Worm (Caenorhabditis elegans) whole organism, mixed stage, embryonic: ENCODE measurements around the gene col-92.

ENCODE experiments used
- M03D4.4 ChIP-seq: sonication (generic microtip); optimal IDR thresholded peaks from 2 replicates; lab custom pipeline; 2017; ENCODE audit warnings: mild to moderate bottlenecking, missing genetic modification characterization, missing compliant biosample characterization
- bed-3 ChIP-seq: fragments of 200-800 bp; sonication (Bioruptor generic); optimal IDR thresholded peaks from 3 replicates; lab custom pipeline; 2018; ENCODE audit warnings: mild to moderate bottlenecking, missing genetic modification characterization, moderate library complexity, missing compliant biosample characterization
- blmp-1 ChIP-seq: fragments of 150-350 bp; optimal IDR thresholded peaks from 2 replicates; lab custom pipeline; 2014; ENCODE audit warnings: missing biosample characterization, missing genetic modification characterization
- ceh-39 ChIP-seq: fragments of 150-350 bp; optimal IDR thresholded peaks from 2 replicates; lab custom pipeline; 2014; ENCODE audit warnings: missing biosample characterization, missing genetic modification characterization
- ceh-43 ChIP-seq: fragments of 200-800 bp; sonication (Bioruptor generic); optimal IDR thresholded peaks from 2 replicates; lab custom pipeline; 2018; ENCODE audit warnings: mild to moderate bottlenecking, missing genetic modification characterization, moderate library complexity, missing compliant biosample characterization
- ces-1 ChIP-seq: fragments of 150-350 bp; optimal IDR thresholded peaks from 2 replicates; lab custom pipeline; 2014; ENCODE audit warnings: missing biosample characterization, missing genetic modification reagents, missing genetic modification characterization
- cnd-1 ChIP-seq: fragments of 200-800 bp; sonication (Bioruptor generic); optimal IDR thresholded peaks from 2 replicates; lab custom pipeline; 2018; ENCODE audit warnings: mild to moderate bottlenecking, missing genetic modification characterization, missing compliant biosample characterization
- drap-1 ChIP-seq: fragments of 200-800 bp; sonication (Bioruptor generic); optimal IDR thresholded peaks from 3 replicates; lab custom pipeline; 2018; ENCODE audit warnings: mild to moderate bottlenecking, missing genetic modification characterization, missing compliant biosample characterization
- elt-1 ChIP-seq: sonication (generic microtip); optimal IDR thresholded peaks from 2 replicates; lab custom pipeline; 2017; ENCODE audit warnings: missing genetic modification characterization, mild to moderate bottlenecking, missing compliant biosample characterization, antibody characterized with exemption, moderate library complexity, borderline replicate concordance; ENCODE audit not compliant: insufficient read depth
- elt-3 ChIP-seq: fragments of 150-350 bp; optimal IDR thresholded peaks from 2 replicates; lab custom pipeline; 2014; ENCODE audit warnings: missing biosample characterization, missing genetic modification characterization
- flh-1 ChIP-seq: fragments of 200-800 bp; sonication (Bioruptor generic); optimal IDR thresholded peaks from 2 replicates; lab custom pipeline; 2018; ENCODE audit warnings: mild to moderate bottlenecking, missing genetic modification characterization, moderate library complexity, missing compliant biosample characterization
- hlh-1 ChIP-seq: fragments of 150-350 bp; optimal IDR thresholded peaks from 2 replicates; lab custom pipeline; 2014; ENCODE audit warnings: missing biosample characterization, missing genetic modification reagents, missing genetic modification characterization
- lin-13 ChIP-seq: fragments of 150-350 bp; optimal IDR thresholded peaks from 2 replicates; lab custom pipeline; 2014; ENCODE audit warnings: missing biosample characterization, missing genetic modification characterization
- lin-32 ChIP-seq: fragments of 200-800 bp; sonication (Bioruptor generic); optimal IDR thresholded peaks from 2 replicates; lab custom pipeline; 2018; ENCODE audit warnings: mild to moderate bottlenecking, missing genetic modification characterization, missing compliant biosample characterization
- lsy-2 ChIP-seq: fragments of 150-350 bp; optimal IDR thresholded peaks from 2 replicates; lab custom pipeline; 2014; ENCODE audit warnings: missing biosample characterization, missing genetic modification characterization
- mab-5 ChIP-seq: fragments of 150-350 bp; optimal IDR thresholded peaks from 2 replicates; lab custom pipeline; 2014; ENCODE audit warnings: missing biosample characterization, missing genetic modification characterization
- mep-1 ChIP-seq: fragments of 150-350 bp; optimal IDR thresholded peaks from 2 replicates; lab custom pipeline; 2017; ENCODE audit warnings: missing biosample characterization, missing genetic modification reagents, missing genetic modification characterization, inconsistent platforms
- mls-2 ChIP-seq: sonication (generic microtip); optimal IDR thresholded peaks from 2 replicates; lab custom pipeline; 2016; ENCODE audit warnings: mild to moderate bottlenecking, missing genetic modification characterization, moderate library complexity, missing compliant biosample characterization
- nhr-12 ChIP-seq: fragments of 150-350 bp; optimal IDR thresholded peaks from 2 replicates; lab custom pipeline; 2014; ENCODE audit warnings: missing biosample characterization, missing genetic modification characterization
- nhr-2 ChIP-seq: fragments of 150-350 bp; optimal IDR thresholded peaks from 2 replicates; lab custom pipeline; 2014; ENCODE audit warnings: missing biosample characterization, missing genetic modification characterization
- nhr-237 ChIP-seq: fragments of 150-350 bp; optimal IDR thresholded peaks from 2 replicates; lab custom pipeline; 2014; ENCODE audit warnings: missing biosample characterization, missing genetic modification characterization
- nhr-76 ChIP-seq: sonication (generic microtip); optimal IDR thresholded peaks from 2 replicates; lab custom pipeline; 2017; ENCODE audit warnings: missing biosample characterization, missing genetic modification characterization
- pha-4 ChIP-seq: fragments of 150-350 bp; optimal IDR thresholded peaks from 2 replicates; lab custom pipeline; 2018; ENCODE audit warnings: missing biosample characterization, missing genetic modification reagents, missing genetic modification characterization
- sem-2 ChIP-seq: fragments of 200-800 bp; sonication (Bioruptor generic); optimal IDR thresholded peaks from 2 replicates; lab custom pipeline; 2018; ENCODE audit warnings: mild to moderate bottlenecking, missing genetic modification characterization, missing compliant biosample characterization
- snpc-4 ChIP-seq: fragments of 150-350 bp; optimal IDR thresholded peaks from 2 replicates; lab custom pipeline; 2014; ENCODE audit warnings: missing biosample characterization, missing genetic modification characterization
- sptf-1 ChIP-seq: sonication (generic microtip); optimal IDR thresholded peaks from 2 replicates; lab custom pipeline; 2017; ENCODE audit warnings: mild to moderate bottlenecking, missing genetic modification characterization, moderate library complexity, missing compliant biosample characterization
- unc-120 ChIP-seq: sonication (generic microtip); optimal IDR thresholded peaks from 2 replicates; lab custom pipeline; 2017; ENCODE audit warnings: missing genetic modification characterization, missing compliant biosample characterization; ENCODE audit not compliant: poor library complexity, severe bottlenecking
- unc-39 ChIP-seq: fragments of 150-350 bp; optimal IDR thresholded peaks from 2 replicates; lab custom pipeline; 2014; ENCODE audit warnings: missing biosample characterization, missing genetic modification characterization
- unc-62 ChIP-seq: fragments of 150-350 bp; optimal IDR thresholded peaks from 2 replicates; lab custom pipeline; 2014; ENCODE audit warnings: missing biosample characterization, missing genetic modification reagents, missing genetic modification characterization
- zip-8 ChIP-seq: fragments of 150-350 bp; optimal IDR thresholded peaks from 2 replicates; lab custom pipeline; 2014; ENCODE audit warnings: missing biosample characterization, missing genetic modification characterization
- ztf-11 ChIP-seq: fragments of 150-350 bp; optimal IDR thresholded peaks from 2 replicates; lab custom pipeline; 2014; ENCODE audit warnings: missing biosample characterization, missing genetic modification characterization

The col-92 gene

DNA sequence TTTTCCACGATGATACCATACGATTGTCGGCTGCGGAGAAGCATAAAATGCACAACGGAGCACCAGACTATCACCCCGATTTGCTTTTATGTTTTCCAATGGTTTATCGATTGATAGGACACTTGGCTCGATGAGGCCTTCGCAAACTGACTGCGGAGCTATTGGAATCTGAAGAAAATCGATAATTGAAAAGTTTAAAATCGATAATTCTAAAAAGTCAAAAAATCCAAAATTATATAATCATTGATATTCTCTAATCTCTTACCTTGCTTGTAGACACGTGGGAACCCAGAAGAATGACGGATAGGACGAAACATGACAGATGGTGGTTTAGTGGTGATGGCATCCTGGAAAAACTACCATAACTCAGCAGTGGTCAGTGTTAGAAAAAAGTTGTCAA is 29.9 kb downstream of the col-92 start, which contains the start of gene zig-5:
TSS of gene zig-5 (minus strand) at position 349 of the 400 bp plus-strand sequence.
- no peak for TF ChIP-seq sptf-1 (tag; lab: Kevin White, UChicago)
- no peak for TF ChIP-seq blmp-1
- no peak for TF ChIP-seq unc-39 (tag; lab: Kevin White, UChicago)
- no peak for TF ChIP-seq M03D4.4 (tag; lab: Kevin White, UChicago)
- TF ChIP-seq cnd-1 (tag; lab: Kevin White, UChicago), result no peak
- no peak for TF ChIP-seq lin-13
- TF ChIP-seq unc-120, result no peak
- no peak for TF ChIP-seq bed-3
- no peak for TF ChIP-seq hlh-1

ce11 chrIII:10951713-10952112 is 31.3 kb downstream of the col-92 start:
- no peak for TF ChIP-seq hlh-1
- TF ChIP-seq drap-1 (GFP tag; lab: Kevin White, UChicago), result no peak
- no peak for TF ChIP-seq lin-32 (GFP tag; lab: Kevin White, UChicago)
- no peak for TF ChIP-seq ces-1 (GFP tag; lab: Kevin White, UChicago)
- TF ChIP-seq elt-3 (tag; lab: Kevin White, UChicago), result no peak
- no peak for TF ChIP-seq lsy-2 (tag; lab: Kevin White, UChicago)
- no peak for TF ChIP-seq cnd-1 (tag; lab: Kevin White, UChicago)
- TF ChIP-seq sptf-1 (tag; lab: Kevin White, UChicago), result no peak
- TF ChIP-seq nhr-12 (tag; lab: Kevin White, UChicago), result no peak

- TF ChIP-seq cnd-1 (tag; lab: Kevin White, UChicago) (no peak), nhr-12 (tag; lab: Kevin White, UChicago) (no peak), elt-1 (tag; lab: Kevin White, UChicago) (no peak), lsy-2 (tag; lab: Kevin White, UChicago) (no peak), drap-1 (GFP tag; lab: Kevin White, UChicago) (no peak), ceh-43 (GFP tag; lab: Kevin White, UChicago) (no peak), sem-2 (GFP tag; lab: Kevin White, UChicago) (no peak), nhr-2 (tag; lab: Kevin White, UChicago) (no peak), blmp-1 (no peak), nhr-237 (tag; lab: Kevin White, UChicago) (no peak)
Observed at ce11 chrIII:10947155-10947554, 35.9 kb downstream of the col-92 start, which contains the start of gene strd-1. TSS of gene strd-1 (plus strand) at chrIII:10947455.

- no peak for TF ChIP-seq nhr-76 (tag; lab: Kevin White, UChicago)
- TF ChIP-seq snpc-4 (tag; lab: Kevin White, UChicago), result no peak
- no peak for TF ChIP-seq unc-120
- no peak for TF ChIP-seq elt-3 (tag; lab: Kevin White, UChicago)
- no peak for TF ChIP-seq mep-1 (tag; lab: Kevin White, UChicago)
- no peak for TF ChIP-seq drap-1 (GFP tag; lab: Kevin White, UChicago)
- TF ChIP-seq nhr-237 (tag; lab: Kevin White, UChicago), result no peak
- no peak for TF ChIP-seq lin-13
- TF ChIP-seq lin-32 (GFP tag; lab: Kevin White, UChicago), result no peak
- no peak for TF ChIP-seq ztf-11 (tag; lab: Kevin White, UChicago)
- TF ChIP-seq M03D4.4 (tag; lab: Kevin White, UChicago), result no peak
- no peak for TF ChIP-seq zip-8 (tag; lab: Kevin White, UChicago)
- TF ChIP-seq elt-1 (tag; lab: Kevin White, UChicago), result no peak
- no peak for TF ChIP-seq sptf-1 (tag; lab: Kevin White, UChicago)
- no peak for TF ChIP-seq hlh-1
- TF ChIP-seq bed-3, result no peak
- TF ChIP-seq mab-5, result no peak
Observed at ce11 chrIII:10945537-10945936, 37.5 kb downstream of the col-92 start.

DNA sequence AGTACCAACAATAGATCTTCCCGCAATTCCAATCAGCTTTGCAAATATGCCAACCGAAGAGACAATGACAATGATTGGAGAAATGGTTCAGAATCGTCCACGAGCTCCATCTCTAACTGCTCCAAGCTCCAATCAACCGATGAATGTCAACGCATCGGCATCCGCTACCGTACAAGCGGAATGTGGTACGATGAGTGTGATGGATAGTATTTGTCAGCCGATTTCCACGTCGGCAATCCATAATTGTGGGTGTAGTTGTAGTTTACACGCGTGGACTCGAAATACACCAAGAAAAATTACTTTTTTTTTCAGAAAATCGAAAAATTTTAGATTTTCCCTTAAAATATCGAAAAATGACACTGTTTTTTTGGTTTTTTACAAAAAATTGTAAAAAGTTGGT is 40.1 kb downstream of the col-92 start:
- no peak for TF ChIP-seq ceh-43 (GFP tag; lab: Kevin White, UChicago)
- no peak for TF ChIP-seq zip-8 (tag; lab: Kevin White, UChicago)
- no peak for TF ChIP-seq lsy-2 (tag; lab: Kevin White, UChicago)
- TF ChIP-seq drap-1 (GFP tag; lab: Kevin White, UChicago), result no peak

DNA sequence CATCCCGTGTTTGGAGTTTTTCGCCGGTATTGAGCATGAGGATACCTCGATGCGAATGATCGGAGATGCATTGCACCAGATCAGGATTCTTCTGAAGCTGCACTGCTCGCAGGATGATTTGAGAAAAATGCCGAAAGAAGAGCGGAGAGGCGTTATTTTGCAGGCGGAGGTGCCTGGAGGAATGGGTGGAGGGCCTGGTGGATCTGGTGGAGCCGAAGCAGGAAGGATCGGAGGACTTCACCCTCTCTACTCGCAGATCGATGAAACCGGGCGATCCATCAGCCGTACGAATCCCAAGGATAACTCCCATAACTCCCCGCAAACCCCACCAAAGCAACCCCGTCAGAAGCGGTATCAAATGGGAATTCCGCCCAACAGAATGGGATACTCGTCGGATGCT is 43.9 kb downstream of the col-92 start:
- TF ChIP-seq elt-1 (tag; lab: Kevin White, UChicago) (no peak), mab-5 (no peak), flh-1 (GFP tag; lab: Kevin White, UChicago) (no peak), blmp-1 (no peak), ceh-39 (tag; lab: Kevin White, UChicago) (no peak), ces-1 (GFP tag; lab: Kevin White, UChicago) (no peak), mls-2 (tag; lab: Kevin White, UChicago) (no peak), elt-3 (tag; lab: Kevin White, UChicago) (no peak), drap-1 (GFP tag; lab: Kevin White, UChicago) (no peak), unc-120 (no peak), nhr-76 (tag; lab: Kevin White, UChicago) (no peak), pha-4 (tag; lab: Kevin White, UChicago) (no peak), unc-62 (GFP tag; lab: Kevin White, UChicago) (no peak), zip-8 (tag; lab: Kevin White, UChicago) (no peak), lin-13 (no peak)
